Fruit fly (Drosophila melanogaster): Measurements from ENCODE around the gene CG34124.
A peak's percentile ranks its signal among the peaks of the same experiment; 100 is the strongest.

CG34124 gene

DNA sequence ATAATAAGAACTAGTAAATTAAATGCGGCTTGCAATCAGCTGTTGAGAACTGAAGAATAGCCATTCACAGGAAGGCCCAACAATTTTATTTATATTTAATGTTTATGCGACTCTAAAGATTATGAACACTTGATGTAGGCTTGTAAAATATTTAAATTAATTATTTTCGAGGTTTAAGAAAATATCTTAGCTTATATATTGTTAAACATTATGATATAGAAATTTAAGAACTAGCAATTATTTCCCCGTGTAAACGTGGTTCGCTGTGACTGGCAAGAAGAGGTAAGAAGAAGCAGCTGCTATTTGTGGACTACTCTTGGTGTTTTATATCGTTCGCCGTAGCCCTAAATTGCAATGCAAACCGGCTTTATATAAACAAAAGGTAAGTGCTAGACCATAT lies 12.9 kb upstream of the CG34124 start, which contains the start of the genes mRpL24 and betaggt-I (continued):
- TF ChIP-seq hkb (optimal IDR thresholded peaks at IDR 0.05) (no peak), hkb (GFP tag; IDR thresholded peaks at IDR 0.05) (peak; percentile 97), kay (GFP tag; optimal IDR thresholded peaks at IDR 0.05) (peak; percentile 94), sisA (GFP tag; IDR thresholded peaks at IDR 0.05) (peak; percentile 88), E2f2 (GFP tag; IDR thresholded peaks at IDR 0.05) (peak; percentile 81), row (GFP tag; IDR thresholded peaks at IDR 0.05) (peak; percentile 99), CG11560 (tag; IDR thresholded peaks at IDR 0.05) (peak; percentile 83), vnd (GFP tag; IDR thresholded peaks at IDR 0.05; ENCODE audit: partially characterized antibody) (no peak), Xbp1 (GFP tag; optimal IDR thresholded peaks at IDR 0.05) (peak; percentile 97), Six4 (GFP tag; optimal IDR thresholded peaks at IDR 0.05) (peak; percentile 92), gem (tag; optimal IDR thresholded peaks at IDR 0.05) (peak; percentile 99), CG11456 (GFP tag; IDR thresholded peaks at IDR 0.05) (peak; percentile 94), CG13287 (GFP tag; IDR thresholded peaks at IDR 0.05; ENCODE audit: partially characterized antibody) (peak; percentile 66; the same call in 1 of the 2 replicates), Neu2 (GFP tag; optimal IDR thresholded peaks at IDR 0.05; ENCODE audit: borderline replicate concordance) (no peak), ro (GFP tag; IDR thresholded peaks at IDR 0.05) (peak; percentile 76), ara (GFP tag; IDR thresholded peaks at IDR 0.05) (peak; percentile 97), hbn (GFP tag; IDR thresholded peaks at IDR 0.05; ENCODE audit: partially characterized antibody) (no peak), CG6689 (GFP tag; IDR thresholded peaks at IDR 0.05) (peak; percentile 98), CG33557 (GFP tag; optimal IDR thresholded peaks at IDR 0.05) (peak; percentile 92), CG7372 (GFP tag; IDR thresholded peaks at IDR 0.05) (peak; percentile 96), CG9609 (GFP tag; optimal IDR thresholded peaks at IDR 0.05) (peak; percentile 62), Bteb2 (GFP tag; optimal IDR thresholded peaks at IDR 0.05) (peak; percentile 92), CG6813 (GFP tag; optimal IDR thresholded peaks at IDR 0.05) (peak; percentile 86), org-1 (GFP tag; optimal IDR thresholded peaks at IDR 0.05) (peak; percentile 86), prd (optimal IDR thresholded peaks at IDR 0.05) (no peak), prd (GFP tag; IDR thresholded peaks at IDR 0.05) (peak; percentile 97), ash1 (GFP tag; optimal IDR thresholded peaks at IDR 0.05) (peak; percentile 25), MTF-1 (GFP tag; optimal IDR thresholded peaks at IDR 0.05; ENCODE audit: borderline replicate concordance) (peak; percentile 87), CG1024 (GFP tag; IDR thresholded peaks at IDR 0.05) (peak; percentile 91), Meics (GFP tag; optimal IDR thresholded peaks at IDR 0.05) (peak; percentile 96), CG4282 (GFP tag; optimal IDR thresholded peaks at IDR 0.05) (no peak), gfzf (GFP tag; optimal IDR thresholded peaks at IDR 0.05) (no peak), CG18476 (GFP tag; optimal IDR thresholded peaks at IDR 0.05) (peak; percentile 92), CG1233 (GFP tag; optimal IDR thresholded peaks at IDR 0.05) (peak; percentile 95), sc (optimal IDR thresholded peaks at IDR 0.05) (no peak), sc (GFP tag; optimal IDR thresholded peaks at IDR 0.05) (peak; percentile 83), CG9876 (GFP tag; optimal IDR thresholded peaks at IDR 0.05) (peak; percentile 71), jigr1 (GFP tag; IDR thresholded peaks at IDR 0.05) (peak; percentile 67; the same call in 2 of the 3 replicates), Dip2 (GFP tag; IDR thresholded peaks at IDR 0.05) (peak; percentile 51; the same call in 1 of the 2 replicates), CG2120 (GFP tag; optimal IDR thresholded peaks at IDR 0.05) (peak; percentile 96), salm (tag; optimal IDR thresholded peaks at IDR 0.05) (peak; percentile 93), Dll (GFP tag; IDR thresholded peaks at IDR 0.05; ENCODE audit: partially characterized antibody) (0 out of 4 replicates have a peak, but pooled peaks have one; percentile 25), sug (tag; optimal IDR thresholded peaks at IDR 0.05) (peak; percentile 96), az2 (GFP tag; optimal IDR thresholded peaks at IDR 0.05) (peak; percentile 94), CG4730 (GFP tag; IDR thresholded peaks at IDR 0.05) (peak; percentile 92), pfk (GFP tag; optimal IDR thresholded peaks at IDR 0.05) (peak; percentile 44), Sry-δ (GFP tag; optimal IDR thresholded peaks at IDR 0.05) (peak; percentile 33), CG15479 (GFP tag; optimal IDR thresholded peaks at IDR 0.05) (no peak), HLH54F (GFP tag; optimal IDR thresholded peaks at IDR 0.05) (peak; percentile 85), dm (GFP tag; optimal IDR thresholded peaks at IDR 0.05) (peak; percentile 67), CG17802 (tag; optimal IDR thresholded peaks at IDR 0.05) (peak; percentile 84), fd102C (GFP tag; optimal IDR thresholded peaks at IDR 0.05) (peak; percentile 72)

Measured in whole organism, embryonic.